Worm (Caenorhabditis elegans) whole organism, L4 larva: Measurements from ENCODE around the gene oat-1.
A peak's percentile ranks its signal among the peaks of the same experiment; 100 is the strongest.

ENCODE experiments used
- Y48G9A.11 ChIP-seq: fragments of 200-800 bp; sonication (Bioruptor generic); IDR thresholded peaks from 2 replicates; pipeline ENCODE4 v1.3.6; 2022; ENCODE audit warnings: missing genetic modification reagents, missing genetic modification characterization, missing compliant biosample characterization
- ZK546.5 ChIP-seq, 2 experiments: sonication (generic microtip); optimal IDR thresholded peaks; 2 replicates each; lab custom pipeline; 2017; ENCODE audit warnings: missing biosample characterization in 2 of 2, missing genetic modification characterization in 2 of 2
- arid-1 ChIP-seq: fragments of 200-800 bp; sonication (Bioruptor generic); conservative IDR thresholded peaks from 2 replicates; pipeline ENCODE4 v1.3.6; 2022; ENCODE audit warnings: missing genetic modification reagents, missing genetic modification characterization, missing compliant biosample characterization
- ces-1 ChIP-seq: fragments of 150-350 bp; sonication (generic microtip); optimal IDR thresholded peaks from 4 replicates; lab custom pipeline; 2014; ENCODE audit warnings: missing biosample characterization, missing genetic modification reagents, missing genetic modification characterization
- daf-8 ChIP-seq: fragments of 200-800 bp; sonication (Bioruptor generic); IDR thresholded peaks from 2 replicates; pipeline ENCODE4 v1.3.6; 2022; ENCODE audit warnings: missing genetic modification characterization, missing compliant biosample characterization
- dmd-6 ChIP-seq: fragments of 200-800 bp; sonication (Bioruptor generic); IDR thresholded peaks from 2 replicates; pipeline ENCODE4 v1.3.6; 2022; ENCODE audit warnings: missing genetic modification reagents, missing genetic modification characterization, missing compliant biosample characterization
- duxl-1 ChIP-seq: sonication (generic microtip); optimal IDR thresholded peaks from 2 replicates; lab custom pipeline; 2016; ENCODE audit warnings: mild to moderate bottlenecking, missing genetic modification characterization, moderate library complexity, missing compliant biosample characterization; ENCODE audit not compliant: poor library complexity
- fos-1 ChIP-seq: fragments of 150-350 bp; optimal IDR thresholded peaks from 2 replicates; lab custom pipeline; 2014; ENCODE audit warnings: missing biosample characterization, missing genetic modification characterization
- hlh-30 ChIP-seq: sonication (generic microtip); optimal IDR thresholded peaks from 2 replicates; lab custom pipeline; 2017; ENCODE audit warnings: antibody characterized with exemption, mild to moderate bottlenecking, missing genetic modification characterization, missing compliant biosample characterization; ENCODE audit not compliant: insufficient read depth
- jun-1 ChIP-seq: fragments of 150-350 bp; optimal IDR thresholded peaks from 2 replicates; lab custom pipeline; 2014; ENCODE audit warnings: missing biosample characterization, missing genetic modification reagents, missing genetic modification characterization
- lim-7 ChIP-seq: fragments of 200-800 bp; sonication (Bioruptor generic); IDR thresholded peaks from 2 replicates; pipeline ENCODE4 v1.3.6; 2022; ENCODE audit warnings: missing genetic modification characterization, missing compliant biosample characterization
- lin-29 ChIP-seq: fragments of 200-800 bp; sonication (Bioruptor generic); IDR thresholded peaks from 2 replicates; pipeline ENCODE4 v1.3.6; 2022; ENCODE audit warnings: missing genetic modification reagents, missing genetic modification characterization, missing compliant biosample characterization
- lin-38 ChIP-seq: fragments of 200-800 bp; sonication (Bioruptor generic); IDR thresholded peaks from 2 replicates; pipeline ENCODE4 v1.3.6; 2022; ENCODE audit warnings: missing genetic modification reagents, missing genetic modification characterization, missing compliant biosample characterization
- lin-39 ChIP-seq: fragments of 150-350 bp; optimal IDR thresholded peaks from 2 replicates; lab custom pipeline; 2014; ENCODE audit warnings: missing biosample characterization, missing genetic modification reagents, missing genetic modification characterization
- madf-5 ChIP-seq, 2 experiments: fragments of 200-800 bp; sonication (Bioruptor generic); IDR thresholded peaks; 2 replicates each; pipeline ENCODE4 v1.3.6; 2022; ENCODE audit warnings: missing compliant biosample characterization in 2 of 2, missing genetic modification characterization in 2 of 2
- mep-1 ChIP-seq: fragments of 150-350 bp; sonication (generic microtip); optimal IDR thresholded peaks from 3 replicates; lab custom pipeline; 2014; ENCODE audit warnings: missing biosample characterization, missing genetic modification characterization
- mxl-3 ChIP-seq: fragments of 200-800 bp; sonication (Bioruptor generic); optimal IDR thresholded peaks from 2 replicates; lab custom pipeline; 2018; ENCODE audit warnings: mild to moderate bottlenecking, missing genetic modification characterization, missing compliant biosample characterization
- nhr-10 ChIP-seq: fragments of 150-350 bp; optimal IDR thresholded peaks from 2 replicates; lab custom pipeline; 2014; ENCODE audit warnings: missing biosample characterization, missing genetic modification characterization
- nhr-111 ChIP-seq: fragments of 200-800 bp; sonication (Bioruptor generic); optimal IDR thresholded peaks from 2 replicates; lab custom pipeline; 2018; ENCODE audit warnings: mild to moderate bottlenecking, missing genetic modification characterization, missing compliant biosample characterization
- nhr-6 ChIP-seq: fragments of 150-350 bp; optimal IDR thresholded peaks from 2 replicates; lab custom pipeline; 2014; ENCODE audit warnings: missing biosample characterization, missing genetic modification characterization
- php-3 ChIP-seq: fragments of 200-800 bp; sonication (Bioruptor generic); IDR thresholded peaks from 2 replicates; pipeline ENCODE4 v1.3.6; 2022; ENCODE audit warnings: missing genetic modification reagents, missing genetic modification characterization, missing compliant biosample characterization
- pqm-1 ChIP-seq: sonication (generic microtip); optimal IDR thresholded peaks from 2 replicates; lab custom pipeline; 2017; ENCODE audit warnings: missing biosample characterization, missing genetic modification characterization
- rbr-2 ChIP-seq: sonication (generic microtip); optimal IDR thresholded peaks from 2 replicates; lab custom pipeline; 2016; ENCODE audit warnings: missing genotype, missing genetic modification characterization, missing compliant biosample characterization
- sdz-12 ChIP-seq: fragments of 200-800 bp; sonication (Bioruptor generic); optimal IDR thresholded peaks from 2 replicates; lab custom pipeline; 2018; ENCODE audit warnings: mild to moderate bottlenecking, missing genetic modification characterization, missing compliant biosample characterization
- tra-1 ChIP-seq: fragments of 200-800 bp; sonication (Bioruptor generic); IDR thresholded peaks from 2 replicates; pipeline ENCODE4 v1.3.6; 2022; ENCODE audit warnings: missing genetic modification reagents, missing genetic modification characterization, missing compliant biosample characterization
- unc-39 ChIP-seq: sonication (generic microtip); optimal IDR thresholded peaks from 2 replicates; lab custom pipeline; 2017; ENCODE audit warnings: missing biosample characterization, missing genetic modification characterization
- zfp-3 ChIP-seq: fragments of 200-800 bp; sonication (Bioruptor generic); conservative IDR thresholded peaks from 2 replicates; pipeline ENCODE4 v1.3.6; 2022; ENCODE audit warnings: missing genetic modification reagents, missing genetic modification characterization, missing compliant biosample characterization
- zip-2 ChIP-seq: fragments of 150-350 bp; optimal IDR thresholded peaks from 2 replicates; lab custom pipeline; 2014; ENCODE audit warnings: missing biosample characterization, missing genetic modification characterization

oat-1 gene

DNA sequence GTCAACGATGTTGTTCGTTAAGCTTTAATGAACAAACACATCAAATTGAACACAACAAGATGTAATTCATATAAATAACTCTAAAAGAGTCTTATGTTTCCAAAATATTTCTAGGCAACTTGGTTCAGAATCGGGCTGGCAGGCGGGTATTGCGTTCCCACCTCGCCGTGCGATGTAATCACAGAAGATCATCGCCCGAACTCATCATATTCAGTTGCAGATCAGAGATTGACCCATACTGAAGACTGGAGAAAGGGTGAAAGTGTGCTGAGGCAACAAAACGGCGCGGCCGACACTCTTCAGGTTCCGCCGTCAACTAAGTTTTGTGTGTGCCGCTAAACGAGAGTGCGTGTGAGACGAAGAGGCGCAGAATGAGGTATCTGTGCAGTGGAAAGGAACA is 43.9 kb downstream of the oat-1 start (continued):
- TF ChIP-seq hlh-30 (tag; lab: Kevin White, UChicago) (peak; percentile 72), lin-38 (GFP tag; lab: Robert Waterston, UW) (peak; percentile 81), daf-8 (no peak), nhr-111 (GFP tag; lab: Kevin White, UChicago) (no peak), nhr-10 (peak; percentile 38), rbr-2 (tag; lab: Kevin White, UChicago) (peak; percentile 85), ces-1 (GFP tag; lab: Kevin White, UChicago) (no peak), fos-1 (tag; lab: Kevin White, UChicago) (no peak), nhr-6 (tag; lab: Kevin White, UChicago) (peak; percentile 2), mxl-3 (GFP tag; lab: Kevin White, UChicago) (peak; percentile 82), lim-7 (GFP tag; lab: Robert Waterston, UW) (peak; percentile 68), Y48G9A.11 (GFP tag; lab: Robert Waterston, UW) (peak; percentile 83), zip-2 (tag; lab: Kevin White, UChicago) (peak; percentile 22), ZK546.5 (tag; optimal IDR thresholded peaks at IDR 0.05; lab: Kevin White, UChicago) (no peak), lin-29 (GFP tag; lab: Robert Waterston, UW) (no peak), php-3 (peak; percentile 67)

DNA sequence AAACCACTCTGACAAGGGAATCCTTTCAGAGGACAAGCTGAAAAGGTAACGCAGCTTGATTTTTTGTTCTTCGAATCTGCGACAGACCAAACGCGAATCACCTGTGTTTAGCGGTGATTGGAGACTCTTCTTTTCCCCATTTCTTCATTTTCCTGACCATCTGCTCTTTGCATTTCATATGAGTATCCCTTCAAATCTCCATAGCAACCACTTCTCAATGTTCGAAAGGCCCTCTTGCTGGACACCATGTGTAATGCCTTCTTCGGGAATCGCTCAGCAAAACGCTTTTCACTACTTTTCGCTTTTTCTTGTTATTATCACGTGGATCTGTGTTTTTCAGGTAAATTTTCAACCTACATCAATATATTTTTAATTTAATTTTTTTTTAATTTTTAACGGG is 45.9 kb downstream of the oat-1 start, which contains the start of the genes T26A8.3 and tmem-231:
TSS of gene T26A8.3 (minus strand) at position 101 of the 400 bp plus-strand sequence.
TSS of gene tmem-231 (plus strand) at position 249 of the 400 bp plus-strand sequence.
- TF ChIP-seq arid-1 (GFP tag; lab: Robert Waterston, UW): no peak
- TF ChIP-seq zip-2 (tag; lab: Kevin White, UChicago): no peak
- no peak for TF ChIP-seq hlh-30 (tag; lab: Kevin White, UChicago)
- no peak for TF ChIP-seq sdz-12 (GFP tag; lab: Kevin White, UChicago)
- TF ChIP-seq dmd-6 (GFP tag; lab: Robert Waterston, UW): no peak
- TF ChIP-seq tra-1: no peak
- no peak for TF ChIP-seq unc-39 (tag; lab: Kevin White, UChicago)
- TF ChIP-seq madf-5 (GFP tag; IDR thresholded peaks at IDR 0.05; lab: Robert Waterston, UW): no peak
- TF ChIP-seq zfp-3: no peak
- TF ChIP-seq mep-1 (tag; lab: Kevin White, UChicago): no peak
- TF ChIP-seq lin-39 (tag; lab: Kevin White, UChicago): no peak
- TF ChIP-seq pqm-1 (tag; lab: Kevin White, UChicago): no peak
- TF ChIP-seq, all 104 proteins: peak for 0

DNA sequence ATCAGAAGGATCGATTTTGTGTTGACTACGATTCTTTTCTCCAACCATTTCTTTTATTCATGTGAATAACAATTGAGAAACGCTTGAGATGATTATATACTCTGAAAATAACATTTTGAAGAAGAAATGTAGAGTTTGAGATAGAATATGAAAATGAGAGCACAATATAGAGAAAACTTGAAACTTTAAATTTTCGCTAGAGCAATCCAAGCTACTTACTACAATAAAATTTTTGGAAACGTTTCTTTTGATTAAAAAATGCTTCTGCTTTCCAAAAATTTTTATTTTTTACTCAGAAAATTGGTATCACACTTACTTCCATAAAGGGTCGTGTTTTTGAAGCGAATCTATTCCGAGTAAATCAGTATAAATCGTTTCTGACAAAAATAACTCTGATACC is 51.4 kb downstream of the oat-1 start, which contains the start of gene M116.5:
TSS of gene M116.5 (minus strand) at position 101 of the 400 bp plus-strand sequence.
- no peak for TF ChIP-seq duxl-1 (tag; lab: Kevin White, UChicago)
- no peak for TF ChIP-seq jun-1
